ENCODE assay signal across 2 fruit fly cellular contexts in the genomic region with DNA sequence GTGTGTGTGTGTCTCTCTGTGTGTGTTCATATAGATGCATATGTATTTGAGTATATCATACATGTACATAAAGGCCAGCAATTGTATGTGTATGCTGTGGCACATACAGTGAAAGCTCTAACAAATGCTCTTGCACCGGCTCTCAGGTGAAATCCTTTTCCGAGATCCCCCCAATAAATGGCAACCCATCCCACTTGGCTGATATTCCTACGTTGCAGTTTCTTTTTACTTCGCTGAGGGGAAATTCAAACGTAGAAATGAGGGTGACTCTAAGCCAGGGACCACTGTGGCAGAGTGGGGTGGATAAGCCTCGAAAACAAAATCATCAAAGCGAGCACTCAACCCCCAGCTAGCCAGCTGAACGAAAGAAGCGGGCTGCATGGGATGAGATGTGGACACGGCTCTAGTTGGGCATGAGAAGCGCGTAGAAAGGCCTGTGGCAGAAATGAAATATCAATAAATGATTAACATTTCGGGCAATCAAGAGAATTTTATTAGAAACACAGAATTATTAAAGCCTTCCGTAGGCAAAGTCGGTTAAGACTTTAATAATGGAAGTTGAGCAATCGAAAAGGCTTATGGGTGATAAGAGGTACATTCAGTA.
A peak's percentile ranks its signal among the peaks of the same experiment; 100 is the strongest.
TF ChIP-seq lines count a peak whose summit lies in the region.

No protein-coding gene starts in this region.

TF ChIP-seq in whole organism, embryonic, 481 proteins besides CTCF, POLR2A, EP300 and RAD21 (continued from another document and continues in another):
- TF ChIP-seq CG6689 (GFP tag; IDR thresholded peaks at IDR 0.05; lab: Robert Waterston, UW) (peak; percentile 99), HLH54F (GFP tag; optimal IDR thresholded peaks at IDR 0.05; lab: Kevin White, UChicago) (peak; percentile 99), CG1832 (GFP tag; optimal IDR thresholded peaks at IDR 0.05; lab: Kevin White, UChicago) (peak; percentile 69), ssp (GFP tag; IDR thresholded peaks at IDR 0.05; lab: Robert Waterston, UW) (peak; percentile 96), CG11723 (GFP tag; optimal IDR thresholded peaks at IDR 0.05; lab: Kevin White, UChicago) (peak; percentile 97), NC2α (GFP tag; optimal IDR thresholded peaks at IDR 0.05; lab: Kevin White, UChicago) (peak; percentile 99), CG11398 (GFP tag; optimal IDR thresholded peaks at IDR 0.05; lab: Kevin White, UChicago) (peak; percentile 99), CoRest (tag; optimal IDR thresholded peaks at IDR 0.05; lab: Kevin White, UChicago) (peak; percentile 98), bigmax (GFP tag; optimal IDR thresholded peaks at IDR 0.05; lab: Kevin White, UChicago) (peak; percentile 89), CrebB (tag; optimal IDR thresholded peaks at IDR 0.05; lab: Kevin White, UChicago) (peak; percentile 99), p53 (GFP tag; optimal IDR thresholded peaks at IDR 0.05; lab: Kevin White, UChicago) (peak; percentile 99), Taf1 (GFP tag; IDR thresholded peaks at IDR 0.05; lab: Robert Waterston, UW) (peak; percentile 99), Bteb2 (GFP tag; optimal IDR thresholded peaks at IDR 0.05; lab: Kevin White, UChicago) (peak; percentile 98), CG2202 (tag; optimal IDR thresholded peaks at IDR 0.05; lab: Kevin White, UChicago) (peak; percentile 98), CG10979 (tag; optimal IDR thresholded peaks at IDR 0.05; lab: Kevin White, UChicago) (peak; percentile 98), CG15011 (GFP tag; optimal IDR thresholded peaks at IDR 0.05; lab: Kevin White, UChicago) (peak; percentile 98), ap (GFP tag; IDR thresholded peaks at IDR 0.05; lab: Robert Waterston, UW) (peak; percentile 100), jigr1 (GFP tag; IDR thresholded peaks at IDR 0.05; lab: Robert Waterston, UW) (peak; percentile 99), dati (GFP tag; IDR thresholded peaks at IDR 0.05; lab: Robert Waterston, UW) (peak; percentile 99), CG18262 (tag; optimal IDR thresholded peaks at IDR 0.05; lab: Kevin White, UChicago) (peak; percentile 96), mam (GFP tag; optimal IDR thresholded peaks at IDR 0.05; lab: Kevin White, UChicago) (peak; percentile 99), Hr78 (GFP tag; optimal IDR thresholded peaks at IDR 0.05; lab: Kevin White, UChicago) (peak in 1 of 2 experiments; percentile 92), CG11696 (GFP tag; IDR thresholded peaks at IDR 0.05; lab: Robert Waterston, UW) (peak; percentile 98), CG1647 (GFP tag; optimal IDR thresholded peaks at IDR 0.05; lab: Kevin White, UChicago) (peak; percentile 100), CG30020 (tag; optimal IDR thresholded peaks at IDR 0.05; lab: Kevin White, UChicago) (peak; percentile 75), CG6813 (GFP tag; optimal IDR thresholded peaks at IDR 0.05; lab: Kevin White, UChicago) (peak; percentile 98), CG7839 (tag; optimal IDR thresholded peaks at IDR 0.05; lab: Kevin White, UChicago) (peak; percentile 100), ara (GFP tag; IDR thresholded peaks at IDR 0.05; lab: Robert Waterston, UW) (peak; percentile 100), slp2 (GFP tag; optimal IDR thresholded peaks at IDR 0.05; lab: Kevin White, UChicago) (peak; percentile 99), Camta (GFP tag; optimal IDR thresholded peaks at IDR 0.05; lab: Kevin White, UChicago) (peak; percentile 99), CG13123 (GFP tag; optimal IDR thresholded peaks at IDR 0.05; lab: Kevin White, UChicago) (peak; percentile 99), kah (GFP tag; optimal IDR thresholded peaks at IDR 0.05; lab: Kevin White, UChicago) (peak; percentile 97), ac (GFP tag; optimal IDR thresholded peaks at IDR 0.05; lab: Kevin White, UChicago) (peak; percentile 92), hth (optimal IDR thresholded peaks at IDR 0.05; lab: Kevin White, UChicago) (no peak), B-H1 (GFP tag; IDR thresholded peaks at IDR 0.05; lab: Robert Waterston, UW) (peak; percentile 100), CG17612 (GFP tag; IDR thresholded peaks at IDR 0.05; lab: Robert Waterston, UW) (peak; percentile 98), CG8478 (optimal IDR thresholded peaks at IDR 0.05; lab: Kevin White, UChicago) (peak; percentile 92), CG10274 (GFP tag; optimal IDR thresholded peaks at IDR 0.05; lab: Kevin White, UChicago) (peak; percentile 95), Hr51 (GFP tag; optimal IDR thresholded peaks at IDR 0.05; lab: Kevin White, UChicago) (peak; percentile 99), CG10321 (GFP tag; IDR thresholded peaks at IDR 0.05; lab: Robert Waterston, UW) (peak; percentile 87), pfk (GFP tag; optimal IDR thresholded peaks at IDR 0.05; lab: Kevin White, UChicago) (peak; percentile 71), CG12299 (tag; optimal IDR thresholded peaks at IDR 0.05; lab: Kevin White, UChicago) (peak; percentile 99), CG43689 (GFP tag; IDR thresholded peaks at IDR 0.05; lab: Robert Waterston, UW) (peak; percentile 99), nau (GFP tag; optimal IDR thresholded peaks at IDR 0.05; lab: Kevin White, UChicago) (peak; percentile 100), slou (GFP tag; optimal IDR thresholded peaks at IDR 0.05; lab: Kevin White, UChicago) (peak; percentile 95), wek (GFP tag; optimal IDR thresholded peaks at IDR 0.05; lab: Kevin White, UChicago) (peak; percentile 97), CG4404 (GFP tag; IDR thresholded peaks at IDR 0.05; lab: Robert Waterston, UW) (peak; percentile 99), vnd (GFP tag; IDR thresholded peaks at IDR 0.05; lab: Robert Waterston, UW; ENCODE audit: partially characterized antibody) (no peak), HLHmδ (GFP tag; optimal IDR thresholded peaks at IDR 0.05; lab: Kevin White, UChicago) (peak; percentile 6), fd96Cb (tag; optimal IDR thresholded peaks at IDR 0.05; lab: Kevin White, UChicago) (peak; percentile 100), CG3065 (GFP tag; optimal IDR thresholded peaks at IDR 0.05; lab: Kevin White, UChicago) (peak; percentile 99), lola (GFP tag; optimal IDR thresholded peaks at IDR 0.05; lab: Kevin White, UChicago) (peak in 2 of 3 experiments; percentile 37 to 64), CG4282 (GFP tag; optimal IDR thresholded peaks at IDR 0.05; lab: Kevin White, UChicago) (peak; percentile 99), CG10543 (GFP tag; optimal IDR thresholded peaks at IDR 0.05; lab: Kevin White, UChicago) (peak; percentile 98), seq (GFP tag; IDR thresholded peaks at IDR 0.05; lab: Robert Waterston, UW) (peak; percentile 100), Blimp-1 (GFP tag; optimal IDR thresholded peaks at IDR 0.05; lab: Kevin White, UChicago) (peak; percentile 99), kni (GFP tag; optimal IDR thresholded peaks at IDR 0.05; lab: Kevin White, UChicago) (peak; percentile 95), ase (GFP tag; IDR thresholded peaks at IDR 0.05; lab: Robert Waterston, UW) (peak; percentile 100), usp (GFP tag; optimal IDR thresholded peaks at IDR 0.05; lab: Kevin White, UChicago) (no peak), gfzf (GFP tag; optimal IDR thresholded peaks at IDR 0.05; lab: Kevin White, UChicago) (peak; percentile 49), Atf-2 (GFP tag; optimal IDR thresholded peaks at IDR 0.05; lab: Kevin White, UChicago) (peak; percentile 99), Side (GFP tag; optimal IDR thresholded peaks at IDR 0.05; lab: Kevin White, UChicago) (peak; percentile 100)

TF ChIP-seq in whole organism, prepupa, 60 proteins besides CTCF, POLR2A, EP300 and RAD21 (continued from another document):
- TF ChIP-seq CG34406 (GFP tag; optimal IDR thresholded peaks at IDR 0.05; lab: Kevin White, UChicago) (peak; percentile 85), CG8319 (GFP tag; optimal IDR thresholded peaks at IDR 0.05; lab: Kevin White, UChicago) (peak; percentile 87), esn (GFP tag; optimal IDR thresholded peaks at IDR 0.05; lab: Kevin White, UChicago) (peak; percentile 95), CG11762 (GFP tag; optimal IDR thresholded peaks at IDR 0.05; lab: Kevin White, UChicago; ENCODE audit: insufficient read depth) (peak; percentile 94), svp (GFP tag; lab: Kevin White, UChicago) (peak; percentile 99), Gug (GFP tag; IDR thresholded peaks at IDR 0.05; lab: Robert Waterston, UW) (peak; percentile 98), CG15336 (GFP tag; IDR thresholded peaks at IDR 0.05; lab: Robert Waterston, UW) (peak; percentile 99), lz (GFP tag; optimal IDR thresholded peaks at IDR 0.05; lab: Kevin White, UChicago) (peak; percentile 97), acj6 (GFP tag; optimal IDR thresholded peaks at IDR 0.05; lab: Kevin White, UChicago) (peak; percentile 97), CG6163 (GFP tag; IDR thresholded peaks at IDR 0.05; lab: Robert Waterston, UW) (peak; percentile 99), CG7368 (GFP tag; optimal IDR thresholded peaks at IDR 0.05; lab: Kevin White, UChicago) (peak; percentile 99), Hr4 (GFP tag; optimal IDR thresholded peaks at IDR 0.05; lab: Kevin White, UChicago) (peak; percentile 99)
